Worm (Caenorhabditis elegans) whole organism, early embryonic: ENCODE measurements around the gene F15B9.6.

Source experiments
- F13C5.2 ChIP-seq: sonication (generic microtip); optimal IDR thresholded peaks from 2 replicates; lab custom pipeline; 2017; ENCODE audit warnings: mild to moderate bottlenecking, missing genetic modification characterization, inconsistent platforms, missing compliant biosample characterization
- aly-1 ChIP-seq: sonication (generic microtip); optimal IDR thresholded peaks from 2 replicates; lab custom pipeline; 2016; ENCODE audit warnings: missing genetic modification characterization, missing compliant biosample characterization
- ama-1 ChIP-seq: fragments of 150-350 bp; optimal IDR thresholded peaks from 2 replicates; lab custom pipeline; 2014
- ceh-36 ChIP-seq: sonication (generic microtip); optimal IDR thresholded peaks from 2 replicates; lab custom pipeline; 2016; ENCODE audit warnings: missing genetic modification characterization, inconsistent platforms, missing compliant biosample characterization
- ets-7 ChIP-seq: sonication (generic microtip); optimal IDR thresholded peaks from 2 replicates; lab custom pipeline; 2016; ENCODE audit warnings: missing genotype, missing genetic modification characterization, missing compliant biosample characterization
- flt-1 ChIP-seq: fragments of 200-800 bp; sonication (Bioruptor generic); IDR thresholded peaks from 2 replicates; pipeline ENCODE4 v1.3.6; 2022; ENCODE audit warnings: missing genetic modification characterization, missing compliant biosample characterization
- hnd-1 ChIP-seq: sonication (generic microtip); optimal IDR thresholded peaks from 2 replicates; lab custom pipeline; 2016; ENCODE audit warnings: missing genetic modification characterization, missing compliant biosample characterization
- pes-1 ChIP-seq: fragments of 200-800 bp; sonication (Bioruptor generic); IDR thresholded peaks from 2 replicates; pipeline ENCODE4 v1.3.6; 2022; ENCODE audit warnings: missing genetic modification reagents, missing genetic modification characterization, missing compliant biosample characterization
- scrt-1 ChIP-seq: fragments of 200-800 bp; sonication (Bioruptor generic); IDR thresholded peaks from 2 replicates; pipeline ENCODE4 v1.3.6; 2022; ENCODE audit warnings: missing genetic modification characterization, missing compliant biosample characterization
- sea-1 ChIP-seq: fragments of 200-800 bp; sonication (Bioruptor generic); conservative IDR thresholded peaks from 2 replicates; pipeline ENCODE4 v1.3.6; 2022; ENCODE audit warnings: missing genetic modification characterization, missing compliant biosample characterization
- tbx-11 ChIP-seq: fragments of 200-800 bp; sonication (Bioruptor generic); IDR thresholded peaks from 2 replicates; pipeline ENCODE4 v1.3.6; 2022; ENCODE audit warnings: missing genetic modification characterization, missing compliant biosample characterization

ce11 chrV:13003378-13003777 lies 10.6 kb upstream of the F15B9.6 start:
- TF ChIP-seq pes-1 (peak; percentile 92), hnd-1 (tag; lab: Kevin White, UChicago) (peak; percentile 82), ama-1 (lab: Kevin White, UChicago) (no peak), scrt-1 (GFP tag; lab: Robert Waterston, UW) (peak; percentile 91), aly-1 (tag; lab: Kevin White, UChicago) (peak; percentile 88), flt-1 (GFP tag; lab: Robert Waterston, UW) (peak; percentile 89), ceh-36 (tag; lab: Kevin White, UChicago) (peak; percentile 84), F13C5.2 (tag; lab: Kevin White, UChicago) (peak; percentile 70), ets-7 (tag; lab: Kevin White, UChicago) (peak; percentile 86), tbx-11 (GFP tag; lab: Robert Waterston, UW) (peak; percentile 88), sea-1 (GFP tag; lab: Robert Waterston, UW) (peak; percentile 89)
